Worm (Caenorhabditis elegans) whole organism, young adult: ENCODE results near the gene luc-7L3.

ENCODE experiments used
- B0336.3 ChIP-seq: fragments of 200-800 bp; sonication (Bioruptor generic); IDR thresholded peaks from 2 replicates; pipeline ENCODE4 v1.3.6; 2022; ENCODE audit warnings: missing genetic modification characterization, missing compliant biosample characterization
- D2030.7 ChIP-seq: fragments of 200-800 bp; sonication (Bioruptor generic); IDR thresholded peaks from 2 replicates; pipeline ENCODE4 v1.3.6; 2022; ENCODE audit warnings: missing genetic modification reagents, missing genetic modification characterization, missing compliant biosample characterization
- F10E7.11 ChIP-seq: sonication (generic microtip); optimal IDR thresholded peaks from 2 replicates; lab custom pipeline; 2017; ENCODE audit warnings: mild to moderate bottlenecking, missing genetic modification characterization, moderate library complexity, missing compliant biosample characterization
- F33H1.4 ChIP-seq: fragments of 200-800 bp; sonication (Bioruptor generic); IDR thresholded peaks from 2 replicates; pipeline ENCODE4 v1.3.6; 2022; ENCODE audit warnings: missing genetic modification reagents, missing genetic modification characterization, missing compliant biosample characterization
- F52B5.7 ChIP-seq: sonication (generic microtip); optimal IDR thresholded peaks from 2 replicates; lab custom pipeline; 2016; ENCODE audit warnings: mild to moderate bottlenecking, missing genetic modification characterization, missing compliant biosample characterization
- Y53F4B.3 ChIP-seq: fragments of 200-800 bp; sonication (Bioruptor generic); IDR thresholded peaks from 2 replicates; pipeline ENCODE4 v1.3.6; 2022; ENCODE audit warnings: missing genetic modification reagents, missing genetic modification characterization, missing compliant biosample characterization
- akir-1 ChIP-seq: fragments of 200-800 bp; sonication (Bioruptor generic); optimal IDR thresholded peaks from 2 replicates; lab custom pipeline; 2018; ENCODE audit warnings: mild to moderate bottlenecking, missing genetic modification characterization, moderate library complexity, missing compliant biosample characterization
- aptf-2 ChIP-seq: fragments of 200-800 bp; sonication (Bioruptor generic); conservative IDR thresholded peaks from 2 replicates; pipeline ENCODE4 v1.3.6; 2022; ENCODE audit warnings: missing genetic modification reagents, missing genetic modification characterization, missing compliant biosample characterization
- atf-7 ChIP-seq: sonication (generic microtip); optimal IDR thresholded peaks from 2 replicates; lab custom pipeline; 2017; ENCODE audit warnings: mild to moderate bottlenecking, missing genetic modification characterization, missing compliant biosample characterization
- attf-6 ChIP-seq: fragments of 200-800 bp; sonication (Bioruptor generic); IDR thresholded peaks from 2 replicates; pipeline ENCODE4 v1.3.6; 2022; ENCODE audit warnings: missing genetic modification reagents, missing genetic modification characterization, missing compliant biosample characterization
- bed-1 ChIP-seq: fragments of 200-800 bp; sonication (Bioruptor generic); IDR thresholded peaks from 2 replicates; pipeline ENCODE4 v1.3.6; 2022; ENCODE audit warnings: missing genetic modification reagents, missing genetic modification characterization, missing compliant biosample characterization
- bed-2 ChIP-seq: fragments of 200-800 bp; sonication (Bioruptor generic); IDR thresholded peaks from 2 replicates; pipeline ENCODE4 v1.3.6; 2022; ENCODE audit warnings: missing genetic modification reagents, missing genetic modification characterization, missing compliant biosample characterization
- ceh-40 ChIP-seq: fragments of 200-800 bp; sonication (Bioruptor generic); IDR thresholded peaks from 2 replicates; pipeline ENCODE4 v1.3.6; 2022; ENCODE audit warnings: missing genetic modification characterization, missing compliant biosample characterization
- ceh-91 ChIP-seq: fragments of 200-800 bp; sonication (Bioruptor generic); IDR thresholded peaks from 2 replicates; pipeline ENCODE4 v1.3.6; 2022; ENCODE audit warnings: missing genetic modification reagents, missing genetic modification characterization, missing compliant biosample characterization
- dpl-1 ChIP-seq: fragments of 150-350 bp; optimal IDR thresholded peaks from 2 replicates; lab custom pipeline; 2014; ENCODE audit warnings: missing biosample characterization, missing genetic modification reagents, missing genetic modification characterization
- efl-1 ChIP-seq: fragments of 150-350 bp; optimal IDR thresholded peaks from 2 replicates; lab custom pipeline; 2014; ENCODE audit warnings: missing biosample characterization, missing genetic modification reagents, missing genetic modification characterization
- ekl-4 ChIP-seq: fragments of 200-800 bp; sonication (Bioruptor generic); IDR thresholded peaks from 2 replicates; pipeline ENCODE4 v1.3.6; 2022; ENCODE audit warnings: missing genetic modification reagents, missing genetic modification characterization, missing compliant biosample characterization
- ets-4 ChIP-seq: fragments of 200-800 bp; sonication (Bioruptor generic); optimal IDR thresholded peaks from 2 replicates; lab custom pipeline; 2018; ENCODE audit warnings: mild to moderate bottlenecking, missing genetic modification characterization, missing compliant biosample characterization
- gei-17 ChIP-seq: fragments of 200-800 bp; sonication (Bioruptor generic); optimal IDR thresholded peaks from 2 replicates; lab custom pipeline; 2018; ENCODE audit warnings: mild to moderate bottlenecking, missing genetic modification characterization, missing compliant biosample characterization
- hlh-12 ChIP-seq: sonication (generic microtip); optimal IDR thresholded peaks from 2 replicates; lab custom pipeline; 2016; ENCODE audit warnings: missing genetic modification characterization, missing compliant biosample characterization
- hmg-20 ChIP-seq: fragments of 200-800 bp; sonication (Bioruptor generic); IDR thresholded peaks from 2 replicates; pipeline ENCODE4 v1.3.6; 2022; ENCODE audit warnings: missing genetic modification reagents, missing genetic modification characterization, missing compliant biosample characterization
- hrde-1 ChIP-seq: sonication (generic microtip); optimal IDR thresholded peaks from 2 replicates; lab custom pipeline; 2016; ENCODE audit warnings: missing genetic modification characterization, mild to moderate bottlenecking, missing compliant biosample characterization, moderate library complexity, missing genotype, missing genetic modification reagents, borderline replicate concordance
- lag-1 ChIP-seq: fragments of 200-800 bp; sonication (Bioruptor generic); IDR thresholded peaks from 2 replicates; pipeline ENCODE4 v1.3.6; 2022; ENCODE audit warnings: missing genetic modification reagents, missing genetic modification characterization, missing compliant biosample characterization
- lin-40 ChIP-seq: sonication (generic microtip); optimal IDR thresholded peaks from 2 replicates; lab custom pipeline; 2016; ENCODE audit warnings: missing genetic modification characterization, mild to moderate bottlenecking, missing compliant biosample characterization, missing genotype, missing genetic modification reagents
- lsy-27 ChIP-seq: sonication (generic microtip); optimal IDR thresholded peaks from 2 replicates; lab custom pipeline; 2017; ENCODE audit warnings: missing genetic modification characterization, mild to moderate bottlenecking, missing compliant biosample characterization, antibody characterized with exemption, missing genotype, borderline replicate concordance; ENCODE audit not compliant: insufficient read depth
- madf-3 ChIP-seq: fragments of 200-800 bp; sonication (Bioruptor generic); IDR thresholded peaks from 2 replicates; pipeline ENCODE4 v1.3.6; 2022; ENCODE audit warnings: missing genetic modification reagents, missing genetic modification characterization, missing compliant biosample characterization
- madf-6 ChIP-seq: fragments of 200-800 bp; sonication (Bioruptor generic); IDR thresholded peaks from 2 replicates; pipeline ENCODE4 v1.3.6; 2022; ENCODE audit warnings: missing genetic modification reagents, missing genetic modification characterization, missing compliant biosample characterization
- madf-8 ChIP-seq: fragments of 200-800 bp; sonication (Bioruptor generic); conservative IDR thresholded peaks from 2 replicates; pipeline ENCODE4 v1.3.6; 2022; ENCODE audit warnings: missing genetic modification reagents, missing genetic modification characterization, missing compliant biosample characterization
- nfyb-1 ChIP-seq: fragments of 200-800 bp; sonication (Bioruptor generic); IDR thresholded peaks from 2 replicates; pipeline ENCODE4 v1.3.6; 2022; ENCODE audit warnings: missing genetic modification reagents, missing genetic modification characterization, missing compliant biosample characterization
- nhr-80 ChIP-seq: sonication (generic microtip); optimal IDR thresholded peaks from 2 replicates; lab custom pipeline; 2016; ENCODE audit warnings: missing genetic modification characterization, missing compliant biosample characterization
- pbrm-1 ChIP-seq: fragments of 200-800 bp; sonication (Bioruptor generic); IDR thresholded peaks from 2 replicates; pipeline ENCODE4 v1.3.6; 2022; ENCODE audit warnings: missing genetic modification reagents, missing genetic modification characterization, missing compliant biosample characterization
- pha-4 ChIP-seq: fragments of 150-350 bp; sonication (generic microtip); optimal IDR thresholded peaks from 2 replicates; lab custom pipeline; 2014; ENCODE audit warnings: missing biosample characterization, missing genetic modification reagents, missing genetic modification characterization
- repo-1 ChIP-seq: sonication (generic microtip); optimal IDR thresholded peaks from 2 replicates; lab custom pipeline; 2017; ENCODE audit warnings: mild to moderate bottlenecking, missing genetic modification characterization, missing compliant biosample characterization
- snpc-1.1 ChIP-seq: sonication (generic microtip); optimal IDR thresholded peaks from 2 replicates; lab custom pipeline; 2017; ENCODE audit warnings: missing genetic modification characterization, mild to moderate bottlenecking, missing compliant biosample characterization, antibody characterized with exemption, moderate library complexity, missing genotype, missing genetic modification reagents; ENCODE audit not compliant: insufficient read depth
- snpc-4 ChIP-seq, 5 experiments: fragments of 150-350 bp in 1 of 5; sonication (generic microtip) in 4 of 5; optimal IDR thresholded peaks; 2 replicates each; lab custom pipeline; 2014 to 2018; ENCODE audit warnings: missing genetic modification characterization in 5 of 5, missing biosample characterization in 3 of 5, antibody characterized with exemption in 2 of 5, mild to moderate bottlenecking in 2 of 5, missing compliant biosample characterization in 2 of 5, missing genotype in 2 of 5, moderate library complexity in 2 of 5, missing genetic modification reagents in 1 of 5
- sptf-2 ChIP-seq: fragments of 200-800 bp; sonication (Bioruptor generic); optimal IDR thresholded peaks from 2 replicates; lab custom pipeline; 2018; ENCODE audit warnings: mild to moderate bottlenecking, missing genetic modification characterization, missing compliant biosample characterization
- tbx-9 ChIP-seq: sonication (generic microtip); optimal IDR thresholded peaks from 2 replicates; lab custom pipeline; 2016; ENCODE audit warnings: borderline replicate concordance, missing genetic modification characterization, inconsistent platforms, missing compliant biosample characterization
- unc-130 ChIP-seq: sonication (generic microtip); optimal IDR thresholded peaks from 2 replicates; lab custom pipeline; 2016; ENCODE audit warnings: missing genetic modification reagents, missing genetic modification characterization, missing compliant biosample characterization
- xnd-1 ChIP-seq: sonication (generic microtip); optimal IDR thresholded peaks from 2 replicates; lab custom pipeline; 2016; ENCODE audit warnings: missing genotype, missing genetic modification reagents, missing genetic modification characterization, missing compliant biosample characterization
- zfh-2 ChIP-seq: fragments of 200-800 bp; sonication (Bioruptor generic); conservative IDR thresholded peaks from 2 replicates; pipeline ENCODE4 v1.3.6; 2022; ENCODE audit warnings: missing genetic modification reagents, missing genetic modification characterization, missing compliant biosample characterization
- ztf-18 ChIP-seq: sonication (generic microtip); optimal IDR thresholded peaks from 2 replicates; lab custom pipeline; 2016; ENCODE audit warnings: missing genotype, mild to moderate bottlenecking, missing genetic modification characterization, missing compliant biosample characterization
- ztf-25 ChIP-seq: fragments of 200-800 bp; sonication (Bioruptor generic); IDR thresholded peaks from 2 replicates; pipeline ENCODE4 v1.3.6; 2022; ENCODE audit warnings: missing genetic modification reagents, missing genetic modification characterization, missing compliant biosample characterization
- ztf-6 ChIP-seq: fragments of 200-800 bp; sonication (Bioruptor generic); IDR thresholded peaks from 2 replicates; pipeline ENCODE4 v1.3.6; 2022; ENCODE audit warnings: missing genetic modification reagents, missing genetic modification characterization, missing compliant biosample characterization

The luc-7L3 gene

ce11 chrII:65484-65883, 32.3 kb downstream of the luc-7L3 start:
- no peak for TF ChIP-seq Y53F4B.3 (GFP tag; lab: Robert Waterston, UW)
- peak; percentile 61 for TF ChIP-seq nhr-80 (tag; lab: Kevin White, UChicago)
- TF ChIP-seq, all 124 proteins: peak for 1

- TF ChIP-seq repo-1 (tag; lab: Kevin White, UChicago) (no peak), ceh-40 (no peak), atf-7 (no peak), ztf-25 (GFP tag; lab: Robert Waterston, UW) (no peak), efl-1 (GFP tag; lab: Kevin White, UChicago) (no peak), ztf-6 (GFP tag; lab: Robert Waterston, UW) (no peak), nfyb-1 (GFP tag; lab: Robert Waterston, UW) (no peak), ztf-18 (no peak), lsy-27 (tag; lab: Kevin White, UChicago) (no peak), unc-130 (GFP tag; lab: Kevin White, UChicago) (no peak), lag-1 (GFP tag; lab: Robert Waterston, UW) (no peak), bed-1 (GFP tag; lab: Robert Waterston, UW) (no peak), akir-1 (GFP tag; lab: Kevin White, UChicago) (no peak), tbx-9 (tag; lab: Kevin White, UChicago) (no peak), D2030.7 (GFP tag; lab: Robert Waterston, UW) (no peak), snpc-1.1 (tag; lab: Kevin White, UChicago) (no peak), hmg-20 (no peak), ets-4 (GFP tag; lab: Kevin White, UChicago) (no peak)
These were observed 36.8 kb downstream of the luc-7L3 start, which contains the start of gene C23H3.2 for ce11 chrII:61013-61412. C23H3.2 (plus strand) TSS chrII:61313.

DNA sequence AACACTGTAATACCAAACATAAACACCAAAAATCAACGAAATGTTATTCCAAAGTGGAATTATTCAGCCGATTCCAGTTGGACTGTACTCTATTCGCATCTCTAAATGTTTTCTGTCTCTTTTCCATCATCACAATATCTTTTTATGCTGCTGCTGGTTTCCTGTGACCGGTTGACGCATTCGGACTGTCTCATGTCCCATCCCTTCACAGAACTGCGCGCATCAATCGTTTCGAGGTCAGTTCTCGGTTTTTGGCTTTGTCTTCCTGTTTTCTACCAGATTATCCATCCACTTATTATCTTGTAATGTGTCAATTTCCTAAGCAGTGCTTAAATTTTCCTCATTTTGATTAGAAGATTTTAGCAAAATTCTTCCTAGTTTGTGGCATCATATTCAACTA, 37.8 kb downstream of the luc-7L3 start:
- TF ChIP-seq lin-40 (no peak), F52B5.7 (tag; lab: Kevin White, UChicago) (no peak), madf-3 (GFP tag; lab: Robert Waterston, UW) (no peak), F33H1.4 (GFP tag; lab: Robert Waterston, UW) (no peak)

- TF ChIP-seq snpc-4 (GFP tag; optimal IDR thresholded peaks at IDR 0.05; lab: Kevin White, UChicago) (no peak), snpc-4 (tag; optimal IDR thresholded peaks at IDR 0.05; lab: Kevin White, UChicago) (no peak), hlh-12 (tag; lab: Kevin White, UChicago) (no peak), B0336.3 (GFP tag; lab: Robert Waterston, UW) (peak; percentile 59; the same call in 1 of the 2 replicates), madf-6 (GFP tag; lab: Robert Waterston, UW) (peak; percentile 66), efl-1 (GFP tag; lab: Kevin White, UChicago) (peak; percentile 10), attf-6 (no peak), xnd-1 (tag; lab: Kevin White, UChicago) (peak; percentile 17), hrde-1 (no peak), pha-4 (no peak), ekl-4 (GFP tag; lab: Robert Waterston, UW) (0 out of 2 replicates have a peak, but pooled peaks have one; percentile 45), F10E7.11 (tag; lab: Kevin White, UChicago) (no peak), dpl-1 (GFP tag; lab: Kevin White, UChicago) (peak; percentile 16), bed-2 (GFP tag; lab: Robert Waterston, UW) (no peak), zfh-2 (GFP tag; lab: Robert Waterston, UW) (no peak), aptf-2 (no peak), madf-8 (no peak), gei-17 (GFP tag; lab: Kevin White, UChicago) (no peak), pbrm-1 (GFP tag; lab: Robert Waterston, UW) (peak; percentile 55; the same call in 1 of the 2 replicates), sptf-2 (GFP tag; lab: Kevin White, UChicago) (no peak), ceh-91 (no peak)
- TF ChIP-seq, all 124 proteins: peak for 7
These were observed 40.0 kb downstream of the luc-7L3 start for ce11 chrII:57873-58272.
